Fruit fly (Drosophila melanogaster): ENCODE data around the gene Egfrap.

DNA sequence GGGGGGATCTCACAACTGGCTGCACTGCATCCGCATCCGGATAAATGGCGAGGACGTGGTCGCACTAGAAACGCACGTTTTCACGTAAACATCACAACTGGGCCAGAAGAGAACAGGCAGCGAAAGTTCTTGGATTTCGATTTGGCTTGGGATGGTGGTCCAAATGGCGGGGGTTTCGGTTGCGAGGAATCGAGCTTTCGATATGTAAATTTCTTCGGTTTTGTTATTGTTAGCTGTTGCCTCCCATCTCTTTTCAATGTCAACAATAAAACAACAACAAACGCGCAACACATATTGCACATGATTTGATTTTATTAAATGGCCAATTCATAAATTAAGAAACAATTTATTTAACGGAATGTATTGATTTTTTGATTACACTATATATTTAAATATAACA, 29.2 kb downstream of the Egfrap start, which contains the start of gene PXo:
- no peak for TF ChIP-seq CG14711 (tag; optimal IDR thresholded peaks at IDR 0.05)
- no peak for TF ChIP-seq cic (GFP tag; optimal IDR thresholded peaks at IDR 0.05)
- TF ChIP-seq Hr96 (GFP tag; optimal IDR thresholded peaks at IDR 0.05) = no peak
- no peak for TF ChIP-seq toe (GFP tag; optimal IDR thresholded peaks at IDR 0.05)
- no peak for TF ChIP-seq CG12768 (GFP tag; optimal IDR thresholded peaks at IDR 0.05)
